Fruit fly (Drosophila melanogaster) whole organism, embryonic: ENCODE results near the gene HDAC3.

ENCODE experiments used
- CG1024 ChIP-seq: fragments of 200-800 bp; sonication (Bioruptor generic); IDR thresholded peaks from 2 replicates; pipeline ENCODE4 v1.3.6; 2022; ENCODE audit warnings: missing biosample characterization, missing genetic modification characterization
- CG10565 ChIP-seq: fragments of 200-800 bp; sonication (Bioruptor generic); optimal IDR thresholded peaks from 3 replicates; lab custom pipeline; 2016; ENCODE audit warnings: missing biosample characterization, mild to moderate bottlenecking, missing genetic modification characterization
- CG11093 ChIP-seq: fragments of 200-800 bp; sonication (Bioruptor generic); IDR thresholded peaks from 3 replicates; pipeline ENCODE4 v1.3.6; 2022; ENCODE audit warnings: missing biosample characterization, missing genetic modification characterization
- CG11398 ChIP-seq: fragments of 200-800 bp; sonication (Bioruptor generic); optimal IDR thresholded peaks from 2 replicates; lab custom pipeline; 2016; ENCODE audit warnings: missing biosample characterization, missing genetic modification characterization
- CG11560 ChIP-seq: fragments of 200-800 bp; sonication (Bioruptor generic); IDR thresholded peaks from 3 replicates; pipeline ENCODE4 v1.3.6; 2022; ENCODE audit warnings: missing biosample characterization, missing genetic modification characterization
- CG12299 ChIP-seq: fragments of 200-800 bp; sonication (Bioruptor generic); optimal IDR thresholded peaks from 2 replicates; lab custom pipeline; 2018; ENCODE audit warnings: missing biosample characterization, mild to moderate bottlenecking, missing genetic modification characterization
- CG14014 ChIP-seq: fragments of 200-800 bp; sonication (Bioruptor generic); IDR thresholded peaks from 2 replicates; pipeline ENCODE4 v1.3.6; 2022; ENCODE audit warnings: missing biosample characterization, missing genetic modification characterization
- CG14050 ChIP-seq: fragments of 200-800 bp; sonication (Bioruptor generic); IDR thresholded peaks from 3 replicates; pipeline ENCODE4 v1.3.6; 2022; ENCODE audit warnings: missing biosample characterization, missing genetic modification characterization
- CG1529 ChIP-seq: fragments of 200-800 bp; sonication (Bioruptor generic); optimal IDR thresholded peaks from 3 replicates; lab custom pipeline; 2018; ENCODE audit warnings: missing biosample characterization, missing genetic modification characterization
- CG15514 ChIP-seq: fragments of 200-800 bp; sonication (Bioruptor generic); optimal IDR thresholded peaks from 3 replicates; lab custom pipeline; 2017; ENCODE audit warnings: missing biosample characterization, missing genetic modification characterization, mild to moderate bottlenecking, moderate library complexity, missing genetic modification reagents
- CG15696 ChIP-seq: fragments of 200-800 bp; sonication (Bioruptor generic); optimal IDR thresholded peaks from 2 replicates; lab custom pipeline; 2019; ENCODE audit warnings: missing biosample characterization, mild to moderate bottlenecking, missing genetic modification characterization, moderate library complexity
- CG17612 ChIP-seq: fragments of 200-800 bp; sonication (Bioruptor generic); IDR thresholded peaks from 2 replicates; pipeline ENCODE4 v1.3.6; 2022; ENCODE audit warnings: missing biosample characterization, missing genetic modification characterization
- CG17912 ChIP-seq: fragments of 200-800 bp; sonication (Bioruptor generic); optimal IDR thresholded peaks from 2 replicates; lab custom pipeline; 2018; ENCODE audit warnings: missing biosample characterization, mild to moderate bottlenecking, missing genetic modification characterization
- CG30020 ChIP-seq: fragments of 200-800 bp; optimal IDR thresholded peaks from 2 replicates; lab custom pipeline; 2019; ENCODE audit warnings: missing biosample characterization, mild to moderate bottlenecking, missing genetic modification characterization, moderate library complexity
- CG3838 ChIP-seq: fragments of 200-800 bp; sonication (Bioruptor generic); optimal IDR thresholded peaks from 3 replicates; lab custom pipeline; 2016; ENCODE audit warnings: missing biosample characterization, missing genetic modification characterization
- CG3847 ChIP-seq: fragments of 200-800 bp; sonication (Bioruptor generic); IDR thresholded peaks from 2 replicates; pipeline ENCODE4 v1.3.6; 2022; ENCODE audit warnings: missing biosample characterization, missing genetic modification characterization
- CG4707 ChIP-seq: fragments of 200-800 bp; sonication (Bioruptor generic); optimal IDR thresholded peaks from 2 replicates; lab custom pipeline; 2018; ENCODE audit warnings: missing biosample characterization, mild to moderate bottlenecking, missing genetic modification characterization, moderate library complexity
- CG6175 ChIP-seq: fragments of 200-800 bp; sonication (Bioruptor generic); IDR thresholded peaks from 3 replicates; pipeline ENCODE4 v1.3.6; 2022; ENCODE audit warnings: missing biosample characterization, missing genetic modification characterization
- CG7786 ChIP-seq: fragments of 200-800 bp; sonication (Bioruptor generic); optimal IDR thresholded peaks from 2 replicates; lab custom pipeline; 2016; ENCODE audit warnings: missing biosample characterization, missing genetic modification characterization
- CG8388 ChIP-seq: fragments of 200-800 bp; sonication (Bioruptor generic); optimal IDR thresholded peaks from 2 replicates; lab custom pipeline; 2019; ENCODE audit warnings: missing biosample characterization, mild to moderate bottlenecking, missing genetic modification characterization, moderate library complexity
- Camta ChIP-seq: fragments of 200-800 bp; sonication (Bioruptor generic); optimal IDR thresholded peaks from 2 replicates; lab custom pipeline; 2016; ENCODE audit warnings: missing biosample characterization, missing genetic modification characterization
- CrebB ChIP-seq: fragments of 200-800 bp; sonication (Bioruptor generic); optimal IDR thresholded peaks from 3 replicates; lab custom pipeline; 2018; ENCODE audit warnings: missing biosample characterization, mild to moderate bottlenecking, missing genetic modification characterization
- Doc2 ChIP-seq: fragments of 200-800 bp; sonication (Bioruptor generic); IDR thresholded peaks from 2 replicates; pipeline ENCODE4 v1.3.6; 2022; ENCODE audit warnings: missing biosample characterization, missing genetic modification characterization
- Gug ChIP-seq: fragments of 200-800 bp; sonication (Bioruptor generic); IDR thresholded peaks from 4 replicates; pipeline ENCODE4 v1.3.6; 2022; ENCODE audit warnings: missing biosample characterization, missing genetic modification characterization
- Hr3 ChIP-seq: fragments of 200-800 bp; sonication (Bioruptor generic); optimal IDR thresholded peaks from 3 replicates; lab custom pipeline; 2016; ENCODE audit warnings: missing biosample characterization, missing genetic modification characterization
- Nf-YA ChIP-seq: fragments of 200-800 bp; sonication (Bioruptor generic); IDR thresholded peaks from 2 replicates; pipeline ENCODE4 v1.3.6; 2022; ENCODE audit warnings: missing biosample characterization, missing genetic modification characterization
- Opbp ChIP-seq: fragments of 200-800 bp; sonication (Bioruptor generic); IDR thresholded peaks from 3 replicates; pipeline ENCODE4 v1.3.6; 2022; ENCODE audit warnings: missing biosample characterization, missing genetic modification characterization; ENCODE audit not compliant: partially characterized antibody
- Sox102F ChIP-seq: fragments of 200-800 bp; sonication (Bioruptor generic); optimal IDR thresholded peaks from 2 replicates; lab custom pipeline; 2018; ENCODE audit warnings: missing biosample characterization, mild to moderate bottlenecking, missing genetic modification characterization, moderate library complexity
- Spps ChIP-seq: fragments of 200-800 bp; sonication (Bioruptor generic); optimal IDR thresholded peaks from 2 replicates; lab custom pipeline; 2018; ENCODE audit warnings: missing biosample characterization, mild to moderate bottlenecking, missing genetic modification characterization
- Sry-β ChIP-seq: fragments of 200-800 bp; sonication (Bioruptor generic); optimal IDR thresholded peaks from 2 replicates; lab custom pipeline; 2018; ENCODE audit warnings: missing biosample characterization, mild to moderate bottlenecking, missing genetic modification characterization, moderate library complexity
- YL-1 ChIP-seq: fragments of 200-800 bp; sonication (Bioruptor generic); optimal IDR thresholded peaks from 3 replicates; lab custom pipeline; 2017; ENCODE audit warnings: missing biosample characterization, mild to moderate bottlenecking, missing genetic modification characterization
- ac ChIP-seq: fragments of 200-800 bp; sonication (Bioruptor generic); optimal IDR thresholded peaks from 3 replicates; lab custom pipeline; 2017; ENCODE audit warnings: missing biosample characterization, mild to moderate bottlenecking, missing genetic modification characterization
- caup ChIP-seq: fragments of 200-800 bp; sonication (Bioruptor generic); optimal IDR thresholded peaks from 3 replicates; lab custom pipeline; 2017; ENCODE audit warnings: missing biosample characterization, mild to moderate bottlenecking, missing genetic modification characterization, moderate library complexity; ENCODE audit not compliant: severe bottlenecking
- chinmo ChIP-seq: fragments of 200-800 bp; sonication (Bioruptor generic); IDR thresholded peaks from 4 replicates; pipeline ENCODE4 v1.3.6; 2022; ENCODE audit warnings: missing biosample characterization, missing genetic modification characterization; ENCODE audit not compliant: partially characterized antibody
- cwo ChIP-seq: fragments of 200-800 bp; sonication (Bioruptor generic); optimal IDR thresholded peaks from 3 replicates; lab custom pipeline; 2017; ENCODE audit warnings: missing biosample characterization, missing genetic modification characterization, mild to moderate bottlenecking, moderate library complexity, missing genetic modification reagents
- ems ChIP-seq: fragments of 200-800 bp; sonication (Bioruptor generic); optimal IDR thresholded peaks from 3 replicates; lab custom pipeline; 2016; ENCODE audit warnings: missing biosample characterization, missing genetic modification characterization
- fru ChIP-seq: fragments of >200 bp; optimal IDR thresholded peaks from 2 replicates; lab custom pipeline; 2017
- grn ChIP-seq: fragments of 200-800 bp; sonication (Bioruptor generic); optimal IDR thresholded peaks from 3 replicates; lab custom pipeline; 2017; ENCODE audit warnings: missing biosample characterization, missing genetic modification characterization
- hbn ChIP-seq: fragments of 200-800 bp; sonication (Bioruptor generic); IDR thresholded peaks from 2 replicates; pipeline ENCODE4 v1.3.6; 2022; ENCODE audit warnings: missing biosample characterization, missing genetic modification characterization; ENCODE audit not compliant: partially characterized antibody
- lola ChIP-seq, 3 experiments: fragments of >200 bp in 2 of 3; fragments of 200-800 bp in 1 of 3; sonication (Bioruptor generic) in 1 of 3; optimal IDR thresholded peaks; 2 replicates each; lab custom pipeline; 2017 to 2019; ENCODE audit warnings: missing biosample characterization in 3 of 3, missing genetic modification characterization in 3 of 3, mild to moderate bottlenecking in 1 of 3, moderate library complexity in 1 of 3
- lov ChIP-seq, 2 experiments: fragments of 200-800 bp in 1 of 2; fragments of >200 bp in 1 of 2; sonication (Bioruptor generic) in 1 of 2; IDR thresholded peaks in 1 of 2; optimal IDR thresholded peaks in 1 of 2; 2 replicates in 1 of 2; 3 replicates in 1 of 2; pipeline versions ENCODE4 v1.3.6 to Lab custom; 2017 to 2022; ENCODE audit warnings: missing biosample characterization in 1 of 2, missing genetic modification characterization in 1 of 2
- org-1 ChIP-seq: fragments of 200-800 bp; sonication (Bioruptor generic); optimal IDR thresholded peaks from 2 replicates; lab custom pipeline; 2017; ENCODE audit warnings: missing biosample characterization, missing genetic modification characterization
- pnt ChIP-seq: fragments of 200-800 bp; sonication (Bioruptor generic); optimal IDR thresholded peaks from 3 replicates; lab custom pipeline; 2016; ENCODE audit warnings: missing biosample characterization, missing genetic modification characterization
- pros ChIP-seq: fragments of 200-800 bp; sonication (Bioruptor generic); optimal IDR thresholded peaks from 3 replicates; lab custom pipeline; 2019; ENCODE audit warnings: missing biosample characterization, mild to moderate bottlenecking, missing genetic modification characterization, moderate library complexity
- rib ChIP-seq: fragments of 200-800 bp; sonication (Bioruptor generic); IDR thresholded peaks from 2 replicates; pipeline ENCODE4 v1.3.6; 2022; ENCODE audit warnings: missing biosample characterization, missing genetic modification characterization
- sima ChIP-seq: fragments of 200-800 bp; sonication (Bioruptor generic); optimal IDR thresholded peaks from 2 replicates; lab custom pipeline; 2016; ENCODE audit warnings: missing biosample characterization, missing genetic modification characterization
- sna ChIP-seq: fragments of 200-800 bp; sonication (Bioruptor generic); IDR thresholded peaks from 2 replicates; pipeline ENCODE4 v1.3.6; 2022; ENCODE audit warnings: missing biosample characterization, missing genetic modification characterization; ENCODE audit not compliant: partially characterized antibody
- sqz ChIP-seq: fragments of 200-800 bp; sonication (Bioruptor generic); optimal IDR thresholded peaks from 3 replicates; lab custom pipeline; 2018; ENCODE audit warnings: missing biosample characterization, mild to moderate bottlenecking, missing genetic modification characterization
- vnd ChIP-seq: fragments of 200-800 bp; sonication (Bioruptor generic); IDR thresholded peaks from 3 replicates; pipeline ENCODE4 v1.3.6; 2022; ENCODE audit warnings: missing biosample characterization, missing genetic modification characterization; ENCODE audit not compliant: partially characterized antibody
- wdn ChIP-seq: fragments of 200-800 bp; sonication (Bioruptor generic); IDR thresholded peaks from 2 replicates; pipeline ENCODE4 v1.3.6; 2022; ENCODE audit warnings: missing biosample characterization, missing genetic modification characterization

The HDAC3 gene

dm6 chr3R:5466875-5467274, 7.5 kb downstream of the HDAC3 start, which contains the start of gene RpL35A (continued):
- TF ChIP-seq org-1 (peak; percentile 54), CG3847 (GFP tag; lab: Robert Waterston, UW) (peak; percentile 39; the same call in 1 of the 2 replicates), CG17612 (GFP tag; lab: Robert Waterston, UW) (no peak), rib (no peak), chinmo (no peak), caup (GFP tag; lab: Kevin White, UChicago) (peak; percentile 92), CG11560 (tag; lab: Robert Waterston, UW) (no peak), CG14014 (GFP tag; lab: Robert Waterston, UW) (peak; percentile 67; the same call in 1 of the 2 replicates), Hr3 (GFP tag; lab: Kevin White, UChicago) (no peak), ac (GFP tag; lab: Kevin White, UChicago) (peak; percentile 61), CrebB (tag; lab: Kevin White, UChicago) (peak; percentile 89), pnt (no peak), grn (GFP tag; lab: Kevin White, UChicago) (peak; percentile 43), CG3838 (GFP tag; lab: Kevin White, UChicago) (peak; percentile 9), YL-1 (GFP tag; lab: Kevin White, UChicago) (peak; percentile 94), sima (GFP tag; lab: Kevin White, UChicago) (peak; percentile 12), Opbp (peak; percentile 49; the same call in 2 of the 3 replicates), sqz (no peak), CG17912 (GFP tag; lab: Kevin White, UChicago) (peak; percentile 90), Sox102F (no peak), CG11093 (GFP tag; lab: Robert Waterston, UW) (no peak), CG1529 (GFP tag; lab: Kevin White, UChicago) (peak; percentile 41), CG7786 (GFP tag; lab: Kevin White, UChicago) (peak; percentile 24), CG11398 (GFP tag; lab: Kevin White, UChicago) (peak; percentile 57), CG6175 (0 out of 3 replicates have a peak, but pooled peaks have one; percentile 27), fru (lab: Kevin White, UChicago) (no peak), vnd (GFP tag; lab: Robert Waterston, UW) (no peak), CG4707 (GFP tag; lab: Kevin White, UChicago) (peak; percentile 87), sna (GFP tag; lab: Robert Waterston, UW) (no peak), Doc2 (GFP tag; lab: Robert Waterston, UW) (no peak), CG10565 (GFP tag; lab: Kevin White, UChicago) (no peak), wdn (peak; percentile 36; the same call in 1 of the 2 replicates), ems (GFP tag; lab: Kevin White, UChicago) (peak; percentile 67), Sry-β (GFP tag; lab: Kevin White, UChicago) (no peak), Camta (peak; percentile 69), hbn (no peak), lola (GFP tag; optimal IDR thresholded peaks at IDR 0.05; lab: Kevin White, UChicago) (no peak), CG14050 (GFP tag; lab: Robert Waterston, UW) (peak; percentile 30; the same call in 2 of the 3 replicates), lov (optimal IDR thresholded peaks at IDR 0.05; lab: Kevin White, UChicago) (no peak), lov (GFP tag; IDR thresholded peaks at IDR 0.05; lab: Robert Waterston, UW) (peak; percentile 84), CG15696 (tag; lab: Kevin White, UChicago) (no peak), CG12299 (tag; lab: Kevin White, UChicago) (peak; percentile 77), cwo (GFP tag; lab: Kevin White, UChicago) (peak; percentile 52), CG30020 (peak; percentile 47), Gug (GFP tag; lab: Robert Waterston, UW) (no peak), pros (peak; percentile 14), Spps (tag; lab: Kevin White, UChicago) (peak; percentile 50), Nf-YA (GFP tag; lab: Robert Waterston, UW) (peak; percentile 55; the same call in 1 of the 2 replicates), CG1024 (GFP tag; lab: Robert Waterston, UW) (peak; percentile 56; the same call in 1 of the 2 replicates), CG15514 (GFP tag; lab: Kevin White, UChicago) (peak; percentile 85), CG8388 (GFP tag; lab: Kevin White, UChicago) (peak; percentile 73)
